Worm (Caenorhabditis elegans) whole organism, L3 larva: ENCODE results near the gene Y75B8A.13.

Experiments used
- ZK546.5 ChIP-seq: sonication (generic microtip); optimal IDR thresholded peaks from 2 replicates; lab custom pipeline; 2017; ENCODE audit warnings: missing biosample characterization, missing genetic modification characterization
- ama-1 ChIP-seq: fragments of 150-350 bp; optimal IDR thresholded peaks from 2 replicates; lab custom pipeline; 2018
- ceh-16 ChIP-seq: sonication (generic microtip); optimal IDR thresholded peaks from 2 replicates; lab custom pipeline; 2017; ENCODE audit warnings: missing biosample characterization, missing genetic modification characterization
- ceh-82 ChIP-seq: fragments of 150-350 bp; optimal IDR thresholded peaks from 2 replicates; lab custom pipeline; 2014; ENCODE audit warnings: missing biosample characterization, missing genetic modification characterization
- ceh-9 ChIP-seq: sonication (generic microtip); optimal IDR thresholded peaks from 2 replicates; lab custom pipeline; 2018; ENCODE audit warnings: missing biosample characterization, missing genetic modification characterization
- egl-27 ChIP-seq: sonication (generic microtip); optimal IDR thresholded peaks from 4 replicates; lab custom pipeline; 2017; ENCODE audit warnings: missing biosample characterization, missing genetic modification reagents, missing genetic modification characterization
- egl-5 ChIP-seq: fragments of 150-350 bp; optimal IDR thresholded peaks from 2 replicates; lab custom pipeline; 2017; ENCODE audit warnings: missing biosample characterization, missing genetic modification reagents, missing genetic modification characterization, inconsistent platforms
- elt-1 ChIP-seq: fragments of 150-350 bp; optimal IDR thresholded peaks from 2 replicates; lab custom pipeline; 2014; ENCODE audit warnings: missing biosample characterization, missing genetic modification characterization
- elt-3 ChIP-seq, 3 experiments: fragments of 150-350 bp in 1 of 3; sonication (generic microtip) in 2 of 3; optimal IDR thresholded peaks; 2 replicates in 2 of 3; 4 replicates in 1 of 3; lab custom pipeline; 2014 to 2017; ENCODE audit warnings: missing biosample characterization in 3 of 3, missing genetic modification characterization in 3 of 3
- eor-1 ChIP-seq, 2 experiments: fragments of 150-350 bp; optimal IDR thresholded peaks; 2 replicates each; lab custom pipeline; 2014 to 2018; ENCODE audit warnings: missing biosample characterization in 2 of 2, missing genetic modification characterization in 2 of 2
- fkh-10 ChIP-seq: sonication (generic microtip); optimal IDR thresholded peaks from 2 replicates; lab custom pipeline; 2017; ENCODE audit warnings: missing biosample characterization, missing genetic modification reagents, missing genetic modification characterization
- fkh-2 ChIP-seq: fragments of 150-350 bp; optimal IDR thresholded peaks from 2 replicates; lab custom pipeline; 2014; ENCODE audit warnings: missing biosample characterization, missing genetic modification reagents, missing genetic modification characterization
- hmg-11 ChIP-seq: sonication (generic microtip); optimal IDR thresholded peaks from 2 replicates; lab custom pipeline; 2016; ENCODE audit warnings: missing genetic modification characterization, missing compliant biosample characterization
- jun-1 ChIP-seq: fragments of 150-350 bp; optimal IDR thresholded peaks from 2 replicates; lab custom pipeline; 2014; ENCODE audit warnings: missing biosample characterization, missing genetic modification reagents, missing genetic modification characterization
- lin-15B ChIP-seq: fragments of 150-350 bp; optimal IDR thresholded peaks from 2 replicates; lab custom pipeline; 2014; ENCODE audit warnings: missing biosample characterization, missing genetic modification characterization
- lin-39 ChIP-seq: fragments of 150-350 bp; optimal IDR thresholded peaks from 2 replicates; lab custom pipeline; 2018; ENCODE audit warnings: missing biosample characterization, missing genetic modification reagents, missing genetic modification characterization
- lsy-12 ChIP-seq: sonication (generic microtip); optimal IDR thresholded peaks from 2 replicates; lab custom pipeline; 2016; ENCODE audit warnings: mild to moderate bottlenecking, missing genetic modification characterization, missing compliant biosample characterization
- mml-1 ChIP-seq: fragments of 150-350 bp; sonication (generic microtip); optimal IDR thresholded peaks from 3 replicates; lab custom pipeline; 2014; ENCODE audit warnings: missing biosample characterization, missing genetic modification characterization
- nfya-1 ChIP-seq: sonication (generic microtip); optimal IDR thresholded peaks from 2 replicates; lab custom pipeline; 2017; ENCODE audit warnings: missing genetic modification characterization, mild to moderate bottlenecking, missing compliant biosample characterization, antibody characterized with exemption, moderate library complexity; ENCODE audit not compliant: insufficient read depth
- nhr-12 ChIP-seq: fragments of 150-350 bp; optimal IDR thresholded peaks from 2 replicates; lab custom pipeline; 2014; ENCODE audit warnings: missing biosample characterization, missing genetic modification characterization
- nhr-23 ChIP-seq: fragments of 150-350 bp; optimal IDR thresholded peaks from 2 replicates; lab custom pipeline; 2014; ENCODE audit warnings: missing biosample characterization, missing genetic modification reagents, missing genetic modification characterization
- nhr-237 ChIP-seq: fragments of 150-350 bp; optimal IDR thresholded peaks from 2 replicates; lab custom pipeline; 2014; ENCODE audit warnings: missing biosample characterization, missing genetic modification characterization
- nhr-25 ChIP-seq: sonication (generic microtip); optimal IDR thresholded peaks from 2 replicates; lab custom pipeline; 2017; ENCODE audit warnings: missing biosample characterization, missing genetic modification characterization
- nhr-43 ChIP-seq: sonication (generic microtip); optimal IDR thresholded peaks from 2 replicates; lab custom pipeline; 2016; ENCODE audit warnings: mild to moderate bottlenecking, missing genetic modification characterization, missing compliant biosample characterization; ENCODE audit not compliant: poor library complexity, severe bottlenecking
- nhr-67 ChIP-seq: fragments of 150-350 bp; optimal IDR thresholded peaks from 2 replicates; lab custom pipeline; 2014; ENCODE audit warnings: missing biosample characterization, missing genetic modification characterization
- nhr-76 ChIP-seq: fragments of 150-350 bp; sonication (generic microtip); optimal IDR thresholded peaks from 5 replicates; lab custom pipeline; 2014; ENCODE audit warnings: missing biosample characterization, missing genetic modification characterization
- pha-4 ChIP-seq: fragments of 150-350 bp; optimal IDR thresholded peaks from 2 replicates; lab custom pipeline; 2014; ENCODE audit warnings: missing biosample characterization, missing genetic modification reagents, missing genetic modification characterization
- pqm-1 ChIP-seq: fragments of 150-350 bp; optimal IDR thresholded peaks from 2 replicates; lab custom pipeline; 2017; ENCODE audit warnings: missing biosample characterization, missing genetic modification characterization, inconsistent platforms
- sea-2 ChIP-seq: fragments of 150-350 bp; sonication (generic microtip); optimal IDR thresholded peaks from 4 replicates; lab custom pipeline; 2014; ENCODE audit warnings: missing biosample characterization, missing genetic modification reagents, missing genetic modification characterization
- tbx-2 ChIP-seq: sonication (generic microtip); optimal IDR thresholded peaks from 2 replicates; lab custom pipeline; 2016; ENCODE audit warnings: mild to moderate bottlenecking, missing genetic modification characterization, missing compliant biosample characterization
- unc-39 ChIP-seq: sonication (generic microtip); optimal IDR thresholded peaks from 4 replicates; lab custom pipeline; 2017; ENCODE audit warnings: missing biosample characterization, missing genetic modification characterization
- zag-1 ChIP-seq: fragments of 150-350 bp; optimal IDR thresholded peaks from 2 replicates; lab custom pipeline; 2014; ENCODE audit warnings: missing biosample characterization, missing genetic modification characterization
- ztf-11 ChIP-seq: fragments of 150-350 bp; optimal IDR thresholded peaks from 2 replicates; lab custom pipeline; 2014; ENCODE audit warnings: missing biosample characterization, missing genetic modification characterization

The Y75B8A.13 gene

ce11 chrIII:12226089-12226682 is 10.7 kb upstream of the Y75B8A.13 start, which contains the start of the genes Y75B8A.18 and Y75B8A.19:
Y75B8A.18 (minus strand) TSS chrIII:12226230.
Y75B8A.19 (plus strand) TSS chrIII:12226632.
- TF ChIP-seq pha-4 (tag; lab: Kevin White, UChicago) = peak; percentile 67
- no peak for TF ChIP-seq pqm-1 (tag; lab: Kevin White, UChicago)
- TF ChIP-seq lin-15B = peak; percentile 79
- TF ChIP-seq ceh-82 = no peak
- TF ChIP-seq nhr-25 (tag; lab: Kevin White, UChicago) = peak; percentile 10
- TF ChIP-seq nhr-12 (tag; lab: Kevin White, UChicago) = no peak
- no peak for TF ChIP-seq lsy-12 (tag; lab: Kevin White, UChicago)
- peak; percentile 66 for TF ChIP-seq lin-39 (tag; lab: Kevin White, UChicago)
- TF ChIP-seq nhr-43 (tag; lab: Kevin White, UChicago) = no peak
- TF ChIP-seq ztf-11 (tag; lab: Kevin White, UChicago) = no peak
- no peak for TF ChIP-seq elt-3 (tag; optimal IDR thresholded peaks at IDR 0.05; lab: Kevin White, UChicago)
- TF ChIP-seq nhr-237 (tag; lab: Kevin White, UChicago) = no peak
- TF ChIP-seq nfya-1 (tag; lab: Kevin White, UChicago) = peak; percentile 87
- no peak for TF ChIP-seq ceh-9 (tag; lab: Kevin White, UChicago)
- no peak for TF ChIP-seq fkh-2
- TF ChIP-seq fkh-10 = peak; percentile 55
- peak; percentile 16 for TF ChIP-seq hmg-11 (tag; lab: Kevin White, UChicago)
- TF ChIP-seq egl-27 (tag; lab: Kevin White, UChicago) = no peak
- no peak for TF ChIP-seq elt-1 (tag; lab: Kevin White, UChicago)
- peak; percentile 13 for TF ChIP-seq egl-5 (tag; lab: Kevin White, UChicago)
- TF ChIP-seq, all 47 proteins: peak for 8

ce11 chrIII:12225234-12225633 is 9.7 kb upstream of the Y75B8A.13 start, which contains the start of gene gmn-1:
gmn-1 (minus strand) TSS chrIII:12225331.
- TF ChIP-seq elt-1 (tag; lab: Kevin White, UChicago) = no peak
- TF ChIP-seq nhr-43 (tag; lab: Kevin White, UChicago) = no peak
- TF ChIP-seq fkh-10 = no peak
- TF ChIP-seq pqm-1 (tag; lab: Kevin White, UChicago) = no peak
- no peak for TF ChIP-seq sea-2 (GFP tag; lab: Kevin White, UChicago)

- TF ChIP-seq mml-1 (tag; lab: Kevin White, UChicago) = no peak
- no peak for TF ChIP-seq jun-1 (tag; lab: Kevin White, UChicago)
- TF ChIP-seq nfya-1 (tag; lab: Kevin White, UChicago) = no peak
- no peak for TF ChIP-seq unc-39 (tag; lab: Kevin White, UChicago)
- no peak for TF ChIP-seq zag-1 (tag; lab: Kevin White, UChicago)
- TF ChIP-seq nhr-76 = no peak
- no peak for TF ChIP-seq nhr-67
- no peak for TF ChIP-seq ceh-16 (tag; lab: Kevin White, UChicago)
- no peak for TF ChIP-seq tbx-2 (tag; lab: Kevin White, UChicago)
- no peak for TF ChIP-seq ZK546.5 (tag; lab: Kevin White, UChicago)
- no peak for TF ChIP-seq ama-1 (lab: Kevin White, UChicago)
- TF ChIP-seq nhr-23 (tag; lab: Kevin White, UChicago) = no peak
- TF ChIP-seq pqm-1 (tag; lab: Kevin White, UChicago) = no peak
- TF ChIP-seq, all 47 proteins: peak for 0
These were observed 7.7 kb upstream of the Y75B8A.13 start for ce11 chrIII:12223208-12223607.

ce11 chrIII:12221452-12221851 is 6.0 kb upstream of the Y75B8A.13 start:
- TF ChIP-seq nfya-1 (tag; lab: Kevin White, UChicago) (peak; percentile 63), eor-1 (tag; optimal IDR thresholded peaks at IDR 0.05; lab: Kevin White, UChicago) (no peak)
- TF ChIP-seq, all 47 proteins: peak for 1

ce11 chrIII:12220820-12221219 is 5.3 kb upstream of the Y75B8A.13 start:
- TF ChIP-seq nfya-1 (tag; lab: Kevin White, UChicago) (peak; percentile 61), nhr-12 (tag; lab: Kevin White, UChicago) (no peak)
